Fruit fly (Drosophila melanogaster): ENCODE results near the gene Fad2.
A peak's percentile ranks its signal among the peaks of the same experiment; 100 is the strongest.

Gene Fad2

DNA sequence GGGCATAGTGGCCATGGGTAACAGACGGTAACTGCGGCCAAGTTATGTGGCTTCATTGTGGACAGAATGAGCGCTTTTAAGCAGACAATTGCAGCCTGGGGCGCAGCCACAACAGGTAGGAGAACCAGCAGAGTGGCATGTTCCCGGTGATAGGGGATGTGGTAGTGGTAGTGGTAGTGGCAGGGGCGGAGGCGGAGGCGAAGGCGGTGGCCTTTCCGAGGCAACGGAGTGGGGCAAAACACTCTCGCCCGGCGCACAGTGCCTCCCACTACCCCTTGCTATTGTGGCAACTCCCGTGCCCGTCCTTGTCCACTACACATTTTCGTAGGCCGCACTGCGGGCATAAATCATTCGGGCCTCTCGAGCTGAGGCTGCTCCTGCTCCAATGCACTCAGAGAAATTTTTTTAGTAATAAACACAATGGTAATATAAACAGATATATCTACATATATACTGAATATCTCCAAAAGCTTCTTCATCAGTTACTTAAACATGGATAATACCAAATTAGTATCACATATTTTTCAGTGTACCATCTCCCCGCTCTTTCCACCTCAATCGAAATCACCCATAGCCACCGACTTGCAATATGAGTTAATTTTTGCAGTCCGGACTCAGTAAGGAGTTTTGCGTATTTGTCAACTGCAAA, 10.1 kb downstream of the Fad2 start:
- no peak for TF ChIP-seq CG7045 (GFP tag; optimal IDR thresholded peaks at IDR 0.05)
- TF ChIP-seq toe (GFP tag; optimal IDR thresholded peaks at IDR 0.05): no peak
- no peak for TF ChIP-seq pad (GFP tag; optimal IDR thresholded peaks at IDR 0.05)
- no peak for TF ChIP-seq Clk (GFP tag; optimal IDR thresholded peaks at IDR 0.05)
- no peak for TF ChIP-seq CG5204 (GFP tag; optimal IDR thresholded peaks at IDR 0.05)
- TF ChIP-seq Crg-1 (GFP tag; optimal IDR thresholded peaks at IDR 0.05): no peak
- TF ChIP-seq CG1620 (GFP tag; optimal IDR thresholded peaks at IDR 0.05): no peak
- no peak for TF ChIP-seq CG11617 (GFP tag; optimal IDR thresholded peaks at IDR 0.05)
- no peak for TF ChIP-seq ovo (GFP tag; optimal IDR thresholded peaks at IDR 0.05)
- no peak for TF ChIP-seq kay (GFP tag; ENCODE audit: borderline replicate concordance)

DNA sequence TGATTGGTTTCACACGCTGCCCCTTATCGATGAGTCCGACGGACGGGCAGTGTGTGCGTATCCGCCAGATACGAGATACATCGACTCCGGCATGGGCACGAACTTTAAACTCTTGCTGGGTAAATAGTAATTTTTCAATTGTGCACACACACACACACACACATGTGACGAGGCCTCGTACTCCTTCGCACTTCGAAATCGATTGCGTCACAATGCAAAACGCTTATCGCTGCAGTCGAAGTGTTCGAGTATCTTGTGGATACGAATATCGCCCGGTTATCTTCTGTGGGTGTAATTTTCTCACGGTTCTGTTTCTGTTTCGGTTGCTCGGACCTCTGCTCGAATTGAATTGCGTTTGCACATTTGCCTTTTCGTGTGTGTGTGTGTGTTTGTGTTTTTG, 11.7 kb downstream of the Fad2 start:
- TF ChIP-seq CG7101 (tag; optimal IDR thresholded peaks at IDR 0.05) (no peak), pad (GFP tag; optimal IDR thresholded peaks at IDR 0.05) (no peak), CG5204 (GFP tag; optimal IDR thresholded peaks at IDR 0.05) (no peak), cnc (optimal IDR thresholded peaks at IDR 0.05) (no peak), Crg-1 (GFP tag; optimal IDR thresholded peaks at IDR 0.05) (no peak), Clk (GFP tag; optimal IDR thresholded peaks at IDR 0.05) (no peak), CG33017 (tag; optimal IDR thresholded peaks at IDR 0.05) (no peak), cic (GFP tag; optimal IDR thresholded peaks at IDR 0.05) (no peak), tj (GFP tag; optimal IDR thresholded peaks at IDR 0.05) (no peak), kay (GFP tag; ENCODE audit: borderline replicate concordance) (no peak), bab1 (GFP tag; optimal IDR thresholded peaks at IDR 0.05) (no peak)

DNA sequence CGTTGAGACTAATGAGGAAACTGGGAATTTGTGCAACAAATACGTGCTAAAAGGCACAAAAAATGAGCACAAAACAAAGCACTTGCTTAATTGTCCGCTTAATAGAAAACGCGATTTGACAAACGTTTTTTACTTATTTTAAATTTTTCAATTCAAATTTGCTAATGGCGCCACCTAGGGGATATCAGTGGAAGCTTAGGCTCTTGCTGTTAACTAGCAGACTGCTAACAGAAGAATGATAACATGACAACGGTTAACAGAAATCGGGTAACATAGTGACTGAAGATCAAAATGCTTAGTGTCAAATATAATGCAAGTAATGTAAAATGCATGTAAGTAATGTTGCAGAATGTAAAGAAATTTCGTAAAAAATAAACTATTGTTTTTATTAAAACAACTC, 17.9 kb downstream of the Fad2 start:
- TF ChIP-seq kay (GFP tag; ENCODE audit: borderline replicate concordance): peak; percentile 47
- TF ChIP-seq ovo (GFP tag; optimal IDR thresholded peaks at IDR 0.05): no peak

DNA sequence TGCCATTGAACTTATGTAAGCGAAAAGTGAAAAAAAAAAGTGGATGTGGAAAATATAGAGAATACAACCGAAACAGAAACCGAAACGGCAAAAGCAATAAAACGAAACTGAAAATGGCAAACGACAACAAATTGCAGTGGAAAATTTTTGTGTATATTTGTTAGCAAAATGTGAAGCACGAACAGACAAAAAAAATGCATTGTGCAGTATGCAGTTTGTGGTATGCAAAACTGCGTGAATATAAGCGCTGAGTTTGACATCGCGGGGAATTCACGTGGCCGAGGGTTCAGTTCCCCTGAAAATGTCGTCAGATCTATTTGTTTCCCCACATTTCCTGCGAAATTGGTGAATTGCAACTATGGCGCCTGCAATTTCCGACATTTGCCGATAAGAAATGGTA, 20.3 kb downstream of the Fad2 start:
- TF ChIP-seq CG1620 (GFP tag; optimal IDR thresholded peaks at IDR 0.05) (no peak), tj (GFP tag; optimal IDR thresholded peaks at IDR 0.05) (peak; percentile 97)

DNA sequence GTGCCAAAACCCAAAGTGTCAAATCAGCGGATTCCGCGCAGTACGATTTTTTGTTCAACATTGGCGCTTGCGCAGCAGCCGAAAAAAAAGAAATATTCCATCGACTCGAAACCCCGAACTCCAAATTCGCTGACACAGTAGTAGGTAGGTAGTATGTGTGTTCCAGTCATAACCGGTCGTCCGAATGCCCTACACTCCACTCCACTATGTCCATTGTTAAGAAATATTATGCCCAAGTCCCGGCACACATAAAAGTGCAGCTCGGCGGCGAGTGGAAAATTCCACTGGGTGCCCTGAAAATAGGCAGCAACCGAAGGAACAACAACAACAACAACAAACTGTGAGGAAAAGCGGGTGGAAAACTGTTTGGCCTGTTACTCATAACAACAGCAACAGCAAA, 21.7 kb downstream of the Fad2 start:
- TF ChIP-seq bab1 (GFP tag; optimal IDR thresholded peaks at IDR 0.05) (no peak), tj (GFP tag; optimal IDR thresholded peaks at IDR 0.05) (peak; percentile 99)

DNA sequence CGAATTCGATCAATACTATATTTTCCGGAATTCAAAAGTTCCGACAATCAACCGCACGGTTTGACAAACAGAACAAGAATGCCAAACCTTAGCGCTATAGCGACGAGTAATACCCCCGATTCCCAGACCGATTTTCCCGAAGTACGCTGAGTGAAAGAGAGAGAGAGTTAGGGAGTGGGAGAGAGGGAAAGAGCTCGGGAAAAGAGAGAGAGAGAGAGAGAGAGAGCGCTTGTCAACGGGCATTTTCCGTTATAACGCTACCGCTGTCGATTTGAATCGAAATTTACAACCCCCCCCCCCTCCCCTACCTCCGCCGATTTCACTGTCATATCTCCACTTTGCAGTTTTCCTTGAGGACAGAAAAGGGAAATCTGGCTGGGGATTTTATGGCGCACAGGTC, 23.2 kb downstream of the Fad2 start:
- TF ChIP-seq toe (GFP tag; optimal IDR thresholded peaks at IDR 0.05) (no peak), CG1620 (GFP tag; optimal IDR thresholded peaks at IDR 0.05) (no peak), bab1 (GFP tag; optimal IDR thresholded peaks at IDR 0.05) (peak; percentile 53), cnc (optimal IDR thresholded peaks at IDR 0.05) (no peak), cic (GFP tag; optimal IDR thresholded peaks at IDR 0.05) (no peak), ovo (GFP tag; optimal IDR thresholded peaks at IDR 0.05) (peak; percentile 68), CG14711 (tag; optimal IDR thresholded peaks at IDR 0.05) (no peak), pad (GFP tag; optimal IDR thresholded peaks at IDR 0.05) (peak; percentile 7), kay (GFP tag; ENCODE audit: borderline replicate concordance) (no peak), tj (GFP tag; optimal IDR thresholded peaks at IDR 0.05) (peak; percentile 45), Mnt (GFP tag; optimal IDR thresholded peaks at IDR 0.05) (peak; percentile 17), CG33017 (tag; optimal IDR thresholded peaks at IDR 0.05) (peak; percentile 2), CG7101 (tag; optimal IDR thresholded peaks at IDR 0.05) (peak; percentile 27), CG7045 (GFP tag; optimal IDR thresholded peaks at IDR 0.05) (no peak), Crg-1 (GFP tag; optimal IDR thresholded peaks at IDR 0.05) (peak; percentile 35), CG5204 (GFP tag; optimal IDR thresholded peaks at IDR 0.05) (no peak), Clk (GFP tag; optimal IDR thresholded peaks at IDR 0.05) (no peak), Hr96 (GFP tag; optimal IDR thresholded peaks at IDR 0.05) (no peak), CG12768 (GFP tag; optimal IDR thresholded peaks at IDR 0.05) (peak; percentile 9), CG11617 (GFP tag; optimal IDR thresholded peaks at IDR 0.05) (no peak)

DNA sequence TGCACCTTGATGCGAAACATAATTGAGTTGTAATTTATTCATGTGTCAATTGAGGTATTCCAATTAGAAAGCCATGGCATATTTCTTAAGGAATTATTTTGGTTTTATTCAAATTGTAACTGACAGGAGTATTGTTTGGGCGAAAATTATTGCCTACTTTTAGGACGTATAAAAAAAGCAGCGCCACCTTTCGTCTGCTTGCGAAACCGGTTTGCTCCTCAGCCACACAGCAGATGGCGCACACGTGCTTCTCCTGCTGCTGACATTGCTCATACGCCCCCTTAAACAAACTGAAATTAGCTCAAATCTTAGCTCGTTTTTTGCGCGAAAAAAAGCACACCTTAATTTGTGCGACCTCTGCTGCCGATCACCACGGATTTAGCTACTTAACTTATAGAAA, 24.5 kb downstream of the Fad2 start:
- TF ChIP-seq bab1 (GFP tag; optimal IDR thresholded peaks at IDR 0.05) (peak; percentile 89), CG7101 (tag; optimal IDR thresholded peaks at IDR 0.05) (peak; percentile 57), CG5204 (GFP tag; optimal IDR thresholded peaks at IDR 0.05) (peak; percentile 18), kay (GFP tag; ENCODE audit: borderline replicate concordance) (no peak), Clk (GFP tag; optimal IDR thresholded peaks at IDR 0.05) (no peak), Mnt (GFP tag; optimal IDR thresholded peaks at IDR 0.05) (peak; percentile 31), CG11617 (GFP tag; optimal IDR thresholded peaks at IDR 0.05) (no peak), CG14711 (tag; optimal IDR thresholded peaks at IDR 0.05) (no peak), CG12768 (GFP tag; optimal IDR thresholded peaks at IDR 0.05) (peak; percentile 1), cic (GFP tag; optimal IDR thresholded peaks at IDR 0.05) (no peak), CG1620 (GFP tag; optimal IDR thresholded peaks at IDR 0.05) (peak; percentile 49), CG7045 (GFP tag; optimal IDR thresholded peaks at IDR 0.05) (no peak), cnc (optimal IDR thresholded peaks at IDR 0.05) (no peak), tj (GFP tag; optimal IDR thresholded peaks at IDR 0.05) (no peak), ovo (GFP tag; optimal IDR thresholded peaks at IDR 0.05) (peak; percentile 66), Crg-1 (GFP tag; optimal IDR thresholded peaks at IDR 0.05) (peak; percentile 49), pad (GFP tag; optimal IDR thresholded peaks at IDR 0.05) (peak; percentile 64), Hr96 (GFP tag; optimal IDR thresholded peaks at IDR 0.05) (peak; percentile 68), CG33017 (tag; optimal IDR thresholded peaks at IDR 0.05) (no peak), toe (GFP tag; optimal IDR thresholded peaks at IDR 0.05) (peak; percentile 20)

All from whole organism, adult.